Worm (Caenorhabditis elegans): ENCODE data around the gene F13E9.16.

DNA sequence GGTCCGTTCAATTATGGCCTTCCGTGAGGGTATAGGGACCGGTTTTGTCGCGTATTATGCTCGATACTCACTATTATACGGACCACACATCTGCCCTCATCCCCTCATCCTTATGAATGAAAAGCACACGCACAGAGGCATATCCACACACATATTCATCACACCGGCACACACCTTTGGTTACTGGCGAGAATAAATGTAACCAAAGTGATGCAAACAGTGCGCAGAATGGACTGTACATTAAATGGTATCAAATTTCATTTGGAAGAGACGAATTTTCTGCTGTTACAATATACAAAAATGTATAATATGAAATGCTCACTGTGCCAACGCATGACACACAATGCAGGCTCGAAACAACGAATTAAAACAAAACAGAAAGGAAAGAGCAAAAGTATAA is 17.5 kb downstream of the F13E9.16 start:
- TF ChIP-seq dmd-4 (tag; optimal IDR thresholded peaks at IDR 0.05; ENCODE audit: borderline replicate concordance) (no peak), ref-2 (tag; optimal IDR thresholded peaks at IDR 0.05) (no peak), fkh-10 (GFP tag; optimal IDR thresholded peaks at IDR 0.05) (no peak), ama-1 (optimal IDR thresholded peaks at IDR 0.05) (no peak), pqm-1 (tag; optimal IDR thresholded peaks at IDR 0.05) (no peak), sdc-2 (tag; optimal IDR thresholded peaks at IDR 0.05) (no peak), hlh-6 (tag; optimal IDR thresholded peaks at IDR 0.05) (no peak), pax-1 (tag; optimal IDR thresholded peaks at IDR 0.05) (no peak), ceh-14 (tag; optimal IDR thresholded peaks at IDR 0.05) (no peak), hlh-15 (tag; optimal IDR thresholded peaks at IDR 0.05) (no peak)

All from whole organism, late embryonic.